Fruit fly (Drosophila melanogaster) whole organism, embryonic: Measurements from ENCODE around the gene nerfin-2.

ENCODE experiments used
- Atf-2 ChIP-seq: fragments of 200-800 bp; sonication (Bioruptor generic); optimal IDR thresholded peaks from 2 replicates; lab custom pipeline; 2016; ENCODE audit warnings: missing biosample characterization, missing genetic modification characterization
- CG11085 ChIP-seq: fragments of 200-800 bp; sonication (Bioruptor generic); IDR thresholded peaks from 2 replicates; pipeline ENCODE4 v1.3.6; 2022; ENCODE audit warnings: missing biosample characterization, missing genetic modification characterization
- CG17361 ChIP-seq: fragments of 200-800 bp; sonication (Bioruptor generic); IDR thresholded peaks from 3 replicates; pipeline ENCODE4 v1.3.6; 2022; ENCODE audit warnings: missing biosample characterization, missing genetic modification characterization
- CG18262 ChIP-seq: fragments of 200-800 bp; optimal IDR thresholded peaks from 3 replicates; lab custom pipeline; 2019; ENCODE audit warnings: missing biosample characterization, mild to moderate bottlenecking, missing genetic modification characterization, moderate library complexity
- CG2199 ChIP-seq: fragments of 200-800 bp; sonication (Bioruptor generic); IDR thresholded peaks from 3 replicates; pipeline ENCODE4 v1.3.6; 2022; ENCODE audit warnings: missing biosample characterization, missing genetic modification characterization
- CG2678 ChIP-seq: fragments of 200-800 bp; sonication (Bioruptor generic); optimal IDR thresholded peaks from 3 replicates; lab custom pipeline; 2019; ENCODE audit warnings: missing biosample characterization, mild to moderate bottlenecking, missing genetic modification characterization, moderate library complexity
- CG30431 ChIP-seq: fragments of 200-800 bp; sonication (Bioruptor generic); optimal IDR thresholded peaks from 2 replicates; lab custom pipeline; 2017; ENCODE audit warnings: missing biosample characterization, missing genetic modification characterization
- CG3065 ChIP-seq: fragments of 200-800 bp; sonication (Bioruptor generic); optimal IDR thresholded peaks from 2 replicates; lab custom pipeline; 2016; ENCODE audit warnings: missing biosample characterization, missing genetic modification characterization
- CG3838 ChIP-seq: fragments of 200-800 bp; sonication (Bioruptor generic); optimal IDR thresholded peaks from 3 replicates; lab custom pipeline; 2016; ENCODE audit warnings: missing biosample characterization, missing genetic modification characterization
- CG4328 ChIP-seq: fragments of 200-800 bp; sonication (Bioruptor generic); optimal IDR thresholded peaks from 3 replicates; lab custom pipeline; 2017; ENCODE audit warnings: missing biosample characterization, missing genetic modification reagents, missing genetic modification characterization
- CG6683 ChIP-seq: fragments of 200-800 bp; sonication (Bioruptor generic); optimal IDR thresholded peaks from 2 replicates; lab custom pipeline; 2017; ENCODE audit warnings: missing biosample characterization, mild to moderate bottlenecking, missing genetic modification characterization, missing genetic modification reagents
- CG6791 ChIP-seq: fragments of 200-800 bp; sonication (Bioruptor generic); IDR thresholded peaks from 3 replicates; pipeline ENCODE4 v1.3.6; 2022; ENCODE audit warnings: missing biosample characterization, missing genetic modification characterization; ENCODE audit not compliant: partially characterized antibody
- CG6813 ChIP-seq: fragments of 200-800 bp; sonication (Bioruptor generic); optimal IDR thresholded peaks from 2 replicates; lab custom pipeline; 2017; ENCODE audit warnings: missing biosample characterization, missing genetic modification characterization, mild to moderate bottlenecking, moderate library complexity, missing genetic modification reagents
- CG7372 ChIP-seq: fragments of 200-800 bp; sonication (Bioruptor generic); IDR thresholded peaks from 2 replicates; pipeline ENCODE4 v1.3.6; 2022; ENCODE audit warnings: missing biosample characterization, missing genetic modification characterization
- CG7987 ChIP-seq: fragments of 200-800 bp; sonication (Bioruptor generic); optimal IDR thresholded peaks from 2 replicates; lab custom pipeline; 2018; ENCODE audit warnings: missing biosample characterization, mild to moderate bottlenecking, missing genetic modification characterization, moderate library complexity
- CG9609 ChIP-seq: fragments of 200-800 bp; sonication (Bioruptor generic); optimal IDR thresholded peaks from 3 replicates; lab custom pipeline; 2016; ENCODE audit warnings: missing biosample characterization, missing genetic modification characterization
- Dad ChIP-seq: fragments of 200-800 bp; sonication (Bioruptor generic); optimal IDR thresholded peaks from 3 replicates; lab custom pipeline; 2016; ENCODE audit warnings: missing biosample characterization, missing genetic modification characterization
- E2f2 ChIP-seq: fragments of 200-800 bp; sonication (Bioruptor generic); IDR thresholded peaks from 2 replicates; pipeline ENCODE4 v1.3.6; 2022; ENCODE audit warnings: missing biosample characterization, missing genetic modification characterization
- Ets65A ChIP-seq: fragments of 200-800 bp; sonication (Bioruptor generic); peaks from one replicate; lab custom pipeline; 2016; ENCODE audit warnings: missing biosample characterization, missing genetic modification characterization
- HLHmδ ChIP-seq: fragments of 200-800 bp; sonication (Bioruptor generic); optimal IDR thresholded peaks from 2 replicates; lab custom pipeline; 2018; ENCODE audit warnings: missing biosample characterization, mild to moderate bottlenecking, missing genetic modification characterization, moderate library complexity
- HmgD ChIP-seq: fragments of 200-800 bp; sonication (Bioruptor generic); optimal IDR thresholded peaks from 3 replicates; lab custom pipeline; 2016; ENCODE audit warnings: missing biosample characterization, missing genetic modification characterization
- Hr51 ChIP-seq, 2 experiments: fragments of 200-800 bp; sonication (Bioruptor generic); optimal IDR thresholded peaks; 2 replicates in 1 of 2; 3 replicates in 1 of 2; lab custom pipeline; 2016 to 2018; ENCODE audit warnings: missing biosample characterization in 2 of 2, missing genetic modification characterization in 2 of 2, mild to moderate bottlenecking in 1 of 2, moderate library complexity in 1 of 2
- Hsf ChIP-seq: fragments of 200-800 bp; sonication (Bioruptor generic); optimal IDR thresholded peaks from 3 replicates; lab custom pipeline; 2016; ENCODE audit warnings: missing biosample characterization, missing genetic modification characterization
- Lpt ChIP-seq: fragments of >200 bp; optimal IDR thresholded peaks from 2 replicates; lab custom pipeline; 2018; ENCODE audit warnings: missing biosample characterization, missing genetic modification characterization
- MESR4 ChIP-seq: fragments of 200-800 bp; sonication (Bioruptor generic); optimal IDR thresholded peaks from 2 replicates; lab custom pipeline; 2018; ENCODE audit warnings: missing biosample characterization, mild to moderate bottlenecking, missing genetic modification characterization, moderate library complexity
- Pdp1 ChIP-seq, 2 experiments: fragments of 200-800 bp; sonication (Bioruptor generic); optimal IDR thresholded peaks; 3 replicates each; lab custom pipeline; 2016; ENCODE audit warnings: missing biosample characterization in 2 of 2, missing genetic modification characterization in 2 of 2, mild to moderate bottlenecking in 1 of 2, moderate library complexity in 1 of 2
- Rfx ChIP-seq: fragments of 200-800 bp; sonication (Bioruptor generic); IDR thresholded peaks from 2 replicates; pipeline ENCODE4 v1.3.6; 2022; ENCODE audit warnings: missing biosample characterization, missing genetic modification characterization
- Scr ChIP-seq: fragments of 200-800 bp; sonication (Bioruptor generic); IDR thresholded peaks from 2 replicates; pipeline ENCODE4 v1.3.6; 2022; ENCODE audit warnings: missing biosample characterization, missing genetic modification characterization; ENCODE audit not compliant: partially characterized antibody
- Sry-δ ChIP-seq: fragments of 200-800 bp; sonication (Bioruptor generic); optimal IDR thresholded peaks from 2 replicates; lab custom pipeline; 2016; ENCODE audit warnings: missing biosample characterization, missing genetic modification characterization
- Vsx1 ChIP-seq: fragments of 200-800 bp; sonication (Bioruptor generic); optimal IDR thresholded peaks from 2 replicates; lab custom pipeline; 2017; ENCODE audit warnings: missing biosample characterization, mild to moderate bottlenecking, missing genetic modification characterization, missing genetic modification reagents
- abd-A ChIP-seq: fragments of 200-800 bp; sonication (Bioruptor generic); optimal IDR thresholded peaks from 3 replicates; lab custom pipeline; 2019; ENCODE audit warnings: missing biosample characterization, mild to moderate bottlenecking, missing genetic modification characterization, moderate library complexity
- ap ChIP-seq: fragments of 200-800 bp; sonication (Bioruptor generic); IDR thresholded peaks from 2 replicates; pipeline ENCODE4 v1.3.6; 2022; ENCODE audit warnings: missing biosample characterization, missing genetic modification characterization
- ara ChIP-seq: fragments of 200-800 bp; sonication (Bioruptor generic); IDR thresholded peaks from 2 replicates; pipeline ENCODE4 v1.3.6; 2022; ENCODE audit warnings: missing biosample characterization, missing genetic modification characterization
- cad ChIP-seq: fragments of >200 bp; optimal IDR thresholded peaks from 2 replicates; lab custom pipeline; 2017; ENCODE audit warnings: missing biosample characterization, missing genetic modification characterization
- croc ChIP-seq: fragments of 200-800 bp; sonication (Bioruptor generic); conservative IDR thresholded peaks from 3 replicates; pipeline ENCODE4 v1.3.6; 2022; ENCODE audit warnings: missing biosample characterization, missing genetic modification characterization
- danr ChIP-seq: fragments of 200-800 bp; sonication (Bioruptor generic); IDR thresholded peaks from 2 replicates; pipeline ENCODE4 v1.3.6; 2022; ENCODE audit warnings: missing biosample characterization, missing genetic modification characterization
- disco-r ChIP-seq: fragments of 200-800 bp; sonication (Bioruptor generic); optimal IDR thresholded peaks from 2 replicates; lab custom pipeline; 2016; ENCODE audit warnings: missing biosample characterization, missing genetic modification characterization
- dmrt11E ChIP-seq: fragments of 200-800 bp; sonication (Bioruptor generic); optimal IDR thresholded peaks from 3 replicates; lab custom pipeline; 2018; ENCODE audit warnings: missing biosample characterization, mild to moderate bottlenecking, missing genetic modification characterization, moderate library complexity
- fd64A ChIP-seq: fragments of 200-800 bp; sonication (Bioruptor generic); optimal IDR thresholded peaks from 3 replicates; lab custom pipeline; 2018; ENCODE audit warnings: missing biosample characterization, mild to moderate bottlenecking, missing genetic modification characterization
- grau ChIP-seq: fragments of 200-800 bp; optimal IDR thresholded peaks from 3 replicates; lab custom pipeline; 2019; ENCODE audit warnings: missing biosample characterization, mild to moderate bottlenecking, missing genetic modification characterization, moderate library complexity
- grn ChIP-seq: fragments of 200-800 bp; sonication (Bioruptor generic); optimal IDR thresholded peaks from 3 replicates; lab custom pipeline; 2017; ENCODE audit warnings: missing biosample characterization, missing genetic modification characterization
- gro ChIP-seq: fragments of 200-800 bp; sonication (Bioruptor generic); optimal IDR thresholded peaks from 2 replicates; lab custom pipeline; 2016; ENCODE audit warnings: missing biosample characterization, missing genetic modification characterization
- mam ChIP-seq: fragments of 200-800 bp; sonication (Bioruptor generic); optimal IDR thresholded peaks from 3 replicates; lab custom pipeline; 2016; ENCODE audit warnings: missing biosample characterization, missing genetic modification characterization
- slp2 ChIP-seq: fragments of 200-800 bp; sonication (Bioruptor generic); optimal IDR thresholded peaks from 2 replicates; lab custom pipeline; 2016; ENCODE audit warnings: missing biosample characterization, missing genetic modification characterization
- so ChIP-seq: fragments of 200-800 bp; sonication (Bioruptor generic); IDR thresholded peaks from 3 replicates; pipeline ENCODE4 v1.3.6; 2022; ENCODE audit warnings: missing biosample characterization, missing genetic modification characterization
- sob ChIP-seq: fragments of 200-800 bp; sonication (Bioruptor generic); IDR thresholded peaks from 2 replicates; pipeline ENCODE4 v1.3.6; 2022; ENCODE audit warnings: missing biosample characterization, missing genetic modification characterization
- ssp ChIP-seq: fragments of 200-800 bp; sonication (Bioruptor generic); IDR thresholded peaks from 2 replicates; pipeline ENCODE4 v1.3.6; 2022; ENCODE audit warnings: missing biosample characterization, missing genetic modification characterization
- stc ChIP-seq: fragments of 200-800 bp; sonication (Bioruptor generic); IDR thresholded peaks from 2 replicates; pipeline ENCODE4 v1.3.6; 2022; ENCODE audit warnings: missing biosample characterization, missing genetic modification characterization
- tap ChIP-seq: fragments of 200-800 bp; optimal IDR thresholded peaks from 3 replicates; lab custom pipeline; 2019; ENCODE audit warnings: missing biosample characterization, mild to moderate bottlenecking, missing genetic modification characterization, moderate library complexity
- tup ChIP-seq: fragments of 200-800 bp; sonication (Bioruptor generic); optimal IDR thresholded peaks from 2 replicates; lab custom pipeline; 2016; ENCODE audit warnings: missing biosample characterization, mild to moderate bottlenecking, missing genetic modification characterization, moderate library complexity
- zfh1 ChIP-seq: fragments of 200-800 bp; sonication (Bioruptor generic); IDR thresholded peaks from 3 replicates; pipeline ENCODE4 v1.3.6; 2022; ENCODE audit warnings: missing biosample characterization, missing genetic modification characterization

Gene nerfin-2

DNA sequence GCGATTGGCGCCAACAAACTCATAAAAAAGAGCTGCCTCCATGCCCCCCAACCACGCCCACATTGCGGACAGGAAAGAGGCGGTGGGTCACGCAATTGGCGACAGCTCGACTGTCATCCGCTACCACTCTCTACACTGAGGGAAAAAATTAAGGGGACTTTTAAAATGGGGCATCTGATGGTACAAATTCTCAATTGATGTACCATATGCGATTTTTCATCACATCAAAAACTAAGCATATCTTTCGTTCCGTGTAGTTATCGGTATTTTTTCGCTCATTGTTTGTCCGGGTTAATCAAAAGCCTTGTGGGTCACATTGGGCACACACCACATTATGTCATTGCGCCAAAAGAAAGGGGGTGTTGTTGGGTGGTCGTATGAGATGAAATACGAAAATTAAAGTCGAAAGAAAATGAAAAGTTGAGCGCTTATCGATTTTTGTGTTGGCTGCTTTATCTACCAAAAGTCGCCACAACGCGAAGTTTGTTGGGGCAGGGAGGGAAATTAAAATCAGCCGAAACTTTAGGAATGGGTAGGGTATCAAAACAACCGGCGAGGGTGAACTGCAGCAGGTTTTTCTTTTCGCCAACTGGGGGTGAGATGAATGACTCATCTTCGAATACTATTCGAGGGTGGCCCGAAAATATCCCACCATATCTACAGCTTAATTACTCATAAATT, 46.7 kb upstream of the nerfin-2 start (continued):
- TF ChIP-seq disco-r (no peak), Sry-δ (no peak), ssp (no peak), grn (GFP tag; lab: Kevin White, UChicago) (no peak), CG7987 (GFP tag; lab: Kevin White, UChicago) (no peak), Ets65A (peak; percentile 75), danr (GFP tag; lab: Robert Waterston, UW) (no peak), Pdp1 (GFP tag; optimal IDR thresholded peaks at IDR 0.05; lab: Kevin White, UChicago) (peak in 1 of 2 experiments; percentile 30), CG6683 (GFP tag; lab: Kevin White, UChicago) (no peak), CG7372 (GFP tag; lab: Robert Waterston, UW) (no peak), HmgD (GFP tag; lab: Kevin White, UChicago) (no peak), dmrt11E (tag; lab: Kevin White, UChicago) (no peak), Rfx (peak; percentile 64), mam (GFP tag; lab: Kevin White, UChicago) (peak; percentile 58), grau (no peak), CG18262 (no peak), slp2 (GFP tag; lab: Kevin White, UChicago) (no peak), CG2678 (no peak), Scr (GFP tag; lab: Robert Waterston, UW) (no peak), sob (GFP tag; lab: Robert Waterston, UW) (peak; percentile 67), CG30431 (GFP tag; lab: Kevin White, UChicago) (no peak), so (peak; percentile 29; the same call in 1 of the 3 replicates), CG3838 (no peak), cad (GFP tag; lab: Kevin White, UChicago) (no peak), Lpt (GFP tag; lab: Kevin White, UChicago) (no peak), HLHmδ (GFP tag; lab: Kevin White, UChicago) (no peak), MESR4 (GFP tag; lab: Kevin White, UChicago) (no peak), fd64A (GFP tag; lab: Kevin White, UChicago) (no peak), CG4328 (no peak), Vsx1 (GFP tag; lab: Kevin White, UChicago) (no peak), croc (GFP tag; lab: Robert Waterston, UW) (no peak), stc (GFP tag; lab: Robert Waterston, UW) (no peak), tap (tag; lab: Kevin White, UChicago) (no peak), tup (GFP tag; lab: Kevin White, UChicago) (no peak), CG6813 (GFP tag; lab: Kevin White, UChicago) (no peak), CG6791 (GFP tag; lab: Robert Waterston, UW) (no peak), ara (GFP tag; lab: Robert Waterston, UW) (no peak), Hr51 (GFP tag; optimal IDR thresholded peaks at IDR 0.05; lab: Kevin White, UChicago) (no peak), abd-A (no peak), CG9609 (GFP tag; lab: Kevin White, UChicago) (no peak), CG11085 (no peak), CG3065 (GFP tag; lab: Kevin White, UChicago) (no peak), Atf-2 (GFP tag; lab: Kevin White, UChicago) (no peak), gro (GFP tag; lab: Kevin White, UChicago) (no peak), zfh1 (GFP tag; lab: Robert Waterston, UW) (peak; percentile 52; the same call in 1 of the 3 replicates), Dad (GFP tag; lab: Kevin White, UChicago) (peak; percentile 9), CG2199 (no peak), Hsf (GFP tag; lab: Kevin White, UChicago) (peak; percentile 2), CG17361 (no peak), ap (GFP tag; lab: Robert Waterston, UW) (no peak), E2f2 (GFP tag; lab: Robert Waterston, UW) (no peak)
